Fruit fly (Drosophila melanogaster): Measurements from ENCODE around the gene CG4935.

CG4935 gene

dm6 chr2L:16257227-16258071 is 4.5 kb upstream of the CG4935 start, which contains the start of the genes PRL-1 and EndoGI (continued):
- TF ChIP-seq wor (GFP tag; IDR thresholded peaks at IDR 0.05) (no peak), CG7745 (tag; optimal IDR thresholded peaks at IDR 0.05) (no peak), Ssrp (tag; optimal IDR thresholded peaks at IDR 0.05) (peak; percentile 54), ind (GFP tag; optimal IDR thresholded peaks at IDR 0.05) (peak; percentile 53), Xrp1 (GFP tag; IDR thresholded peaks at IDR 0.05) (peak; percentile 77), pfk (GFP tag; optimal IDR thresholded peaks at IDR 0.05) (no peak), Hr3 (GFP tag; optimal IDR thresholded peaks at IDR 0.05) (peak; percentile 60), h (optimal IDR thresholded peaks at IDR 0.05) (no peak), sim (GFP tag; IDR thresholded peaks at IDR 0.05) (0 out of 2 replicates have a peak, but pooled peaks have one; percentile 62), CG12299 (tag; optimal IDR thresholded peaks at IDR 0.05) (peak; percentile 78), CG3065 (GFP tag; optimal IDR thresholded peaks at IDR 0.05) (peak; percentile 40), CrebB (tag; optimal IDR thresholded peaks at IDR 0.05) (peak; percentile 73), Eip74EF (GFP tag; optimal IDR thresholded peaks at IDR 0.05) (peak in 1 of 2 experiments; percentile 79), fd3F (GFP tag; optimal IDR thresholded peaks at IDR 0.05) (peak; percentile 83), vfl (GFP tag; optimal IDR thresholded peaks at IDR 0.05) (no peak), hth (optimal IDR thresholded peaks at IDR 0.05) (no peak), Asciz (GFP tag; optimal IDR thresholded peaks at IDR 0.05) (no peak), tll (GFP tag; optimal IDR thresholded peaks at IDR 0.05) (no peak), ttk (GFP tag; IDR thresholded peaks at IDR 0.05) (peak; percentile 26; the same call in 1 of the 2 replicates), CG42726 (GFP tag; IDR thresholded peaks at IDR 0.05; ENCODE audit: partially characterized antibody) (peak; percentile 98), CG6813 (GFP tag; optimal IDR thresholded peaks at IDR 0.05) (peak; percentile 54), MTF-1 (GFP tag; optimal IDR thresholded peaks at IDR 0.05; ENCODE audit: borderline replicate concordance) (no peak), ranshi (GFP tag; IDR thresholded peaks at IDR 0.05) (peak; percentile 78; the same call in 1 of the 2 replicates), CG34422 (GFP tag; IDR thresholded peaks at IDR 0.05) (peak; percentile 47; the same call in 1 of the 3 replicates), Sox100B (GFP tag; optimal IDR thresholded peaks at IDR 0.05) (peak; percentile 81), twi (tag; optimal IDR thresholded peaks at IDR 0.05) (peak; percentile 54), so (GFP tag; IDR thresholded peaks at IDR 0.05) (peak; percentile 79), HHEX (GFP tag; optimal IDR thresholded peaks at IDR 0.05) (no peak), CG17802 (tag; optimal IDR thresholded peaks at IDR 0.05) (no peak), Elba2 (GFP tag; optimal IDR thresholded peaks at IDR 0.05) (peak; percentile 44), grn (GFP tag; optimal IDR thresholded peaks at IDR 0.05) (peak; percentile 83), lab (GFP tag; optimal IDR thresholded peaks at IDR 0.05) (no peak), Lhr (GFP tag; optimal IDR thresholded peaks at IDR 0.05) (peak; percentile 4), CG16863 (GFP tag; optimal IDR thresholded peaks at IDR 0.05) (no peak), Hr39 (optimal IDR thresholded peaks at IDR 0.05) (no peak), CG11247 (GFP tag; IDR thresholded peaks at IDR 0.05) (no peak), seq (GFP tag; IDR thresholded peaks at IDR 0.05) (0 out of 2 replicates have a peak, but pooled peaks have one; percentile 62), CG13287 (GFP tag; IDR thresholded peaks at IDR 0.05; ENCODE audit: partially characterized antibody) (peak; percentile 92), eyg (GFP tag; optimal IDR thresholded peaks at IDR 0.05) (no peak), dysf (GFP tag; IDR thresholded peaks at IDR 0.05) (peak; percentile 79; the same call in 1 of the 3 replicates), lilli (GFP tag; optimal IDR thresholded peaks at IDR 0.05) (peak; percentile 27), CG10431 (GFP tag; optimal IDR thresholded peaks at IDR 0.05) (peak; percentile 39), CG14710 (tag; optimal IDR thresholded peaks at IDR 0.05) (peak; percentile 83), CG6765 (GFP tag; optimal IDR thresholded peaks at IDR 0.05) (peak; percentile 59), CG7963 (GFP tag; IDR thresholded peaks at IDR 0.05; ENCODE audit: partially characterized antibody) (peak; percentile 99), CG10267 (tag; optimal IDR thresholded peaks at IDR 0.05) (peak; percentile 87), sna (GFP tag; IDR thresholded peaks at IDR 0.05; ENCODE audit: partially characterized antibody) (peak; percentile 97), C15 (GFP tag; IDR thresholded peaks at IDR 0.05) (0 out of 3 replicates have a peak, but pooled peaks have one; percentile 65)
